Fruit fly (Drosophila melanogaster) whole organism, embryonic: Measurements from ENCODE around the gene Lipt2.

Experiments used
- ATbp ChIP-seq: fragments of 200-800 bp; sonication (Bioruptor generic); optimal IDR thresholded peaks from 2 replicates; lab custom pipeline; 2017; ENCODE audit warnings: missing biosample characterization, mild to moderate bottlenecking, missing genetic modification characterization, missing genetic modification reagents
- Blimp-1 ChIP-seq: fragments of 200-800 bp; sonication (Bioruptor generic); optimal IDR thresholded peaks from 3 replicates; lab custom pipeline; 2018; ENCODE audit warnings: missing biosample characterization, missing genetic modification characterization, mild to moderate bottlenecking, moderate library complexity, missing genetic modification reagents
- CG1024 ChIP-seq: fragments of 200-800 bp; sonication (Bioruptor generic); IDR thresholded peaks from 2 replicates; pipeline ENCODE4 v1.3.6; 2022; ENCODE audit warnings: missing biosample characterization, missing genetic modification characterization
- CG11247 ChIP-seq: fragments of 200-800 bp; sonication (Bioruptor generic); IDR thresholded peaks from 2 replicates; pipeline ENCODE4 v1.3.6; 2022; ENCODE audit warnings: missing biosample characterization, missing genetic modification characterization
- CG11560 ChIP-seq: fragments of 200-800 bp; sonication (Bioruptor generic); IDR thresholded peaks from 3 replicates; pipeline ENCODE4 v1.3.6; 2022; ENCODE audit warnings: missing biosample characterization, missing genetic modification characterization
- CG12236 ChIP-seq: fragments of 200-800 bp; sonication (Bioruptor generic); optimal IDR thresholded peaks from 2 replicates; lab custom pipeline; 2016; ENCODE audit warnings: missing biosample characterization, missing genetic modification characterization
- CG13123 ChIP-seq: fragments of 200-800 bp; sonication (Bioruptor generic); optimal IDR thresholded peaks from 2 replicates; lab custom pipeline; 2016; ENCODE audit warnings: missing biosample characterization, missing genetic modification characterization
- CG13894 ChIP-seq: fragments of 200-800 bp; sonication (Bioruptor generic); optimal IDR thresholded peaks from 3 replicates; lab custom pipeline; 2018; ENCODE audit warnings: missing biosample characterization, mild to moderate bottlenecking, missing genetic modification characterization, moderate library complexity
- CG1602 ChIP-seq: fragments of 200-800 bp; sonication (Bioruptor generic); optimal IDR thresholded peaks from 3 replicates; lab custom pipeline; 2016; ENCODE audit warnings: missing biosample characterization, missing genetic modification characterization
- CG17385 ChIP-seq: fragments of 200-800 bp; sonication (Bioruptor generic); optimal IDR thresholded peaks from 3 replicates; lab custom pipeline; 2018; ENCODE audit warnings: missing biosample characterization, mild to moderate bottlenecking, missing genetic modification characterization
- CG18262 ChIP-seq: fragments of 200-800 bp; optimal IDR thresholded peaks from 3 replicates; lab custom pipeline; 2019; ENCODE audit warnings: missing biosample characterization, mild to moderate bottlenecking, missing genetic modification characterization, moderate library complexity
- CG18599 ChIP-seq: fragments of 200-800 bp; sonication (Bioruptor generic); optimal IDR thresholded peaks from 3 replicates; lab custom pipeline; 2017; ENCODE audit warnings: missing biosample characterization, missing genetic modification characterization, mild to moderate bottlenecking, moderate library complexity, missing genetic modification reagents
- CG18764 ChIP-seq: fragments of 200-800 bp; sonication (Bioruptor generic); optimal IDR thresholded peaks from 3 replicates; lab custom pipeline; 2016; ENCODE audit warnings: missing biosample characterization, missing genetic modification characterization
- CG2875 ChIP-seq: fragments of 200-800 bp; sonication (Bioruptor generic); optimal IDR thresholded peaks from 2 replicates; lab custom pipeline; 2017; ENCODE audit warnings: missing biosample characterization, mild to moderate bottlenecking, missing genetic modification characterization, missing genetic modification reagents
- CG30020 ChIP-seq: fragments of 200-800 bp; optimal IDR thresholded peaks from 2 replicates; lab custom pipeline; 2019; ENCODE audit warnings: missing biosample characterization, mild to moderate bottlenecking, missing genetic modification characterization, moderate library complexity
- CG30431 ChIP-seq: fragments of 200-800 bp; sonication (Bioruptor generic); optimal IDR thresholded peaks from 2 replicates; lab custom pipeline; 2017; ENCODE audit warnings: missing biosample characterization, missing genetic modification characterization
- CG4282 ChIP-seq: fragments of 200-800 bp; sonication (Bioruptor generic); optimal IDR thresholded peaks from 2 replicates; lab custom pipeline; 2016; ENCODE audit warnings: missing biosample characterization, missing genetic modification characterization
- CG6272 ChIP-seq: fragments of 200-800 bp; sonication (Bioruptor generic); IDR thresholded peaks from 2 replicates; pipeline ENCODE4 v1.3.6; 2022; ENCODE audit warnings: missing biosample characterization, missing genetic modification characterization
- CG8290 ChIP-seq, 3 experiments: fragments of 200-800 bp; sonication (Bioruptor generic); optimal IDR thresholded peaks; 2 replicates each; lab custom pipeline; 2016 to 2019; ENCODE audit warnings: missing biosample characterization in 3 of 3, missing genetic modification characterization in 3 of 3, mild to moderate bottlenecking in 2 of 3, moderate library complexity in 1 of 3
- CG8359 ChIP-seq: fragments of 200-800 bp; sonication (Bioruptor generic); optimal IDR thresholded peaks from 2 replicates; lab custom pipeline; 2017; ENCODE audit warnings: missing biosample characterization, mild to moderate bottlenecking, missing genetic modification characterization, borderline replicate concordance
- CG8388 ChIP-seq: fragments of 200-800 bp; sonication (Bioruptor generic); optimal IDR thresholded peaks from 2 replicates; lab custom pipeline; 2019; ENCODE audit warnings: missing biosample characterization, mild to moderate bottlenecking, missing genetic modification characterization, moderate library complexity
- CG9817 ChIP-seq: fragments of 200-800 bp; sonication (Bioruptor generic); optimal IDR thresholded peaks from 2 replicates; lab custom pipeline; 2018; ENCODE audit warnings: missing biosample characterization, mild to moderate bottlenecking, missing genetic modification characterization, moderate library complexity
- Camta ChIP-seq: fragments of 200-800 bp; sonication (Bioruptor generic); optimal IDR thresholded peaks from 2 replicates; lab custom pipeline; 2016; ENCODE audit warnings: missing biosample characterization, missing genetic modification characterization
- Drgx ChIP-seq: fragments of 200-800 bp; sonication (Bioruptor generic); IDR thresholded peaks from 2 replicates; pipeline ENCODE4 v1.3.6; 2022; ENCODE audit warnings: missing biosample characterization, missing genetic modification characterization
- GATAe ChIP-seq: fragments of 200-800 bp; sonication (Bioruptor generic); conservative IDR thresholded peaks from 2 replicates; pipeline ENCODE4 v1.3.6; 2022; ENCODE audit warnings: missing biosample characterization, missing genetic modification characterization
- Myb ChIP-seq: fragments of 200-800 bp; sonication (Bioruptor generic); optimal IDR thresholded peaks from 2 replicates; lab custom pipeline; 2016; ENCODE audit warnings: missing biosample characterization, missing genetic modification characterization
- Nf-YC ChIP-seq: fragments of 200-800 bp; optimal IDR thresholded peaks from 3 replicates; lab custom pipeline; 2019; ENCODE audit warnings: missing biosample characterization, mild to moderate bottlenecking, missing genetic modification characterization, moderate library complexity
- Oli ChIP-seq: fragments of 200-800 bp; sonication (Bioruptor generic); optimal IDR thresholded peaks from 2 replicates; lab custom pipeline; 2018; ENCODE audit warnings: missing biosample characterization, mild to moderate bottlenecking, missing genetic modification characterization, moderate library complexity
- Tbp ChIP-seq: fragments of >200 bp; optimal IDR thresholded peaks from 2 replicates; lab custom pipeline; 2018; ENCODE audit warnings: missing biosample characterization, missing genetic modification characterization
- ac ChIP-seq: fragments of 200-800 bp; sonication (Bioruptor generic); optimal IDR thresholded peaks from 3 replicates; lab custom pipeline; 2017; ENCODE audit warnings: missing biosample characterization, mild to moderate bottlenecking, missing genetic modification characterization
- al ChIP-seq: fragments of 200-800 bp; sonication (Bioruptor generic); IDR thresholded peaks from 2 replicates; pipeline ENCODE4 v1.3.6; 2022; ENCODE audit warnings: missing biosample characterization, missing genetic modification characterization
- bowl ChIP-seq: fragments of 200-800 bp; sonication (Bioruptor generic); IDR thresholded peaks from 2 replicates; pipeline ENCODE4 v1.3.6; 2022; ENCODE audit warnings: missing biosample characterization, missing genetic modification characterization
- br ChIP-seq: fragments of >200 bp; optimal IDR thresholded peaks from 2 replicates; lab custom pipeline; 2017
- cad ChIP-seq: fragments of >200 bp; optimal IDR thresholded peaks from 2 replicates; lab custom pipeline; 2017; ENCODE audit warnings: missing biosample characterization, missing genetic modification characterization
- chm ChIP-seq: fragments of 200-800 bp; sonication (Bioruptor generic); IDR thresholded peaks from 2 replicates; pipeline ENCODE4 v1.3.6; 2022; ENCODE audit warnings: missing biosample characterization, missing genetic modification characterization
- dmrt11E ChIP-seq: fragments of 200-800 bp; sonication (Bioruptor generic); optimal IDR thresholded peaks from 3 replicates; lab custom pipeline; 2018; ENCODE audit warnings: missing biosample characterization, mild to moderate bottlenecking, missing genetic modification characterization, moderate library complexity
- dmrt99B ChIP-seq: fragments of 200-800 bp; sonication (Bioruptor generic); optimal IDR thresholded peaks from 2 replicates; lab custom pipeline; 2018; ENCODE audit warnings: missing biosample characterization, mild to moderate bottlenecking, missing genetic modification characterization, moderate library complexity
- eyg ChIP-seq: fragments of 200-800 bp; sonication (Bioruptor generic); optimal IDR thresholded peaks from 3 replicates; lab custom pipeline; 2016; ENCODE audit warnings: missing biosample characterization, missing genetic modification characterization
- fd64A ChIP-seq: fragments of 200-800 bp; sonication (Bioruptor generic); optimal IDR thresholded peaks from 3 replicates; lab custom pipeline; 2018; ENCODE audit warnings: missing biosample characterization, mild to moderate bottlenecking, missing genetic modification characterization
- ftz-f1 ChIP-seq: fragments of 200-800 bp; sonication (Bioruptor generic); optimal IDR thresholded peaks from 2 replicates; lab custom pipeline; 2016; ENCODE audit warnings: missing biosample characterization, missing genetic modification characterization
- gsb-n ChIP-seq: fragments of 200-800 bp; sonication (Bioruptor generic); optimal IDR thresholded peaks from 3 replicates; lab custom pipeline; 2018; ENCODE audit warnings: missing biosample characterization, mild to moderate bottlenecking, missing genetic modification characterization
- onecut ChIP-seq: fragments of 200-800 bp; sonication (Bioruptor generic); IDR thresholded peaks from 2 replicates; pipeline ENCODE4 v1.3.6; 2022; ENCODE audit warnings: missing biosample characterization, missing genetic modification characterization
- ranshi ChIP-seq: fragments of 200-800 bp; sonication (Bioruptor generic); IDR thresholded peaks from 2 replicates; pipeline ENCODE4 v1.3.6; 2022; ENCODE audit warnings: missing biosample characterization, missing genetic modification characterization
- sd ChIP-seq: fragments of 200-800 bp; sonication (Bioruptor generic); optimal IDR thresholded peaks from 3 replicates; lab custom pipeline; 2018; ENCODE audit warnings: missing biosample characterization, mild to moderate bottlenecking, missing genetic modification characterization, moderate library complexity
- shn ChIP-seq: fragments of 200-800 bp; sonication (Bioruptor generic); optimal IDR thresholded peaks from 3 replicates; lab custom pipeline; 2016; ENCODE audit warnings: missing biosample characterization, missing genetic modification characterization
- sna ChIP-seq: fragments of 200-800 bp; sonication (Bioruptor generic); IDR thresholded peaks from 2 replicates; pipeline ENCODE4 v1.3.6; 2022; ENCODE audit warnings: missing biosample characterization, missing genetic modification characterization; ENCODE audit not compliant: partially characterized antibody
- tio ChIP-seq: fragments of 200-800 bp; sonication (Bioruptor generic); optimal IDR thresholded peaks from 2 replicates; lab custom pipeline; 2017; ENCODE audit warnings: missing biosample characterization, missing genetic modification characterization, inconsistent platforms
- tll ChIP-seq, 2 experiments: fragments of 200-800 bp in 1 of 2; fragments of >200 bp in 1 of 2; sonication (Bioruptor generic) in 1 of 2; optimal IDR thresholded peaks; 2 replicates each; lab custom pipeline; 2017 to 2019; ENCODE audit warnings: missing biosample characterization in 2 of 2, missing genetic modification characterization in 2 of 2, mild to moderate bottlenecking in 1 of 2, moderate library complexity in 1 of 2
- unc-4 ChIP-seq: fragments of 200-800 bp; sonication (Bioruptor generic); IDR thresholded peaks from 2 replicates; pipeline ENCODE4 v1.3.6; 2022; ENCODE audit warnings: missing biosample characterization, missing genetic modification characterization; ENCODE audit not compliant: partially characterized antibody
- usp ChIP-seq: fragments of >200 bp; optimal IDR thresholded peaks from 2 replicates; lab custom pipeline; 2017; ENCODE audit warnings: missing biosample characterization, missing genetic modification characterization
- zfh2 ChIP-seq: fragments of 200-800 bp; sonication (Bioruptor generic); optimal IDR thresholded peaks from 2 replicates; lab custom pipeline; 2016; ENCODE audit warnings: missing biosample characterization, missing genetic modification characterization

Gene Lipt2

DNA sequence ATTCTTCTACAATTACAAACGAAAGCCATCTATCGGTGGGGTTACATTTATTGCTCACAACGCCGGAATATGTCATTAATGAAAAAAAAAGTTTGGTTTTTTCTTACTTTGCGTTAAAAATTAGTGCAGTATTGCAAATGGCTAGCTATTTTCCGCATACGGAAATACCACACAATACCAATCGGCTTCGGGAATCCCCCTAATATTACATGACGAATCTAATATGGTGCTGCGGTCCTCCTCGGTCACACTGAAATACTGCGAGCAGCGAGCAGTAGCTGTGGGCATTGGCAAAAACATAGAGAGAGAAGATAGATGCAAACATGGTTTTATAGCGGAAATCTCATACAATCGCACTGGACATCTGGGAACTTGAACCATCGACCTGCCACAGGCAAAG, 49.6 kb downstream of the Lipt2 start, which contains the start of gene tub (continued):
- TF ChIP-seq br: no peak
- no peak for TF ChIP-seq CG18764 (GFP tag; lab: Kevin White, UChicago)
- no peak for TF ChIP-seq CG6272 (GFP tag; lab: Robert Waterston, UW)
- TF ChIP-seq tll (GFP tag; optimal IDR thresholded peaks at IDR 0.05; lab: Kevin White, UChicago): no peak
- no peak for TF ChIP-seq CG18599 (GFP tag; lab: Kevin White, UChicago)
- TF ChIP-seq Nf-YC (tag; lab: Kevin White, UChicago): peak; percentile 43
- TF ChIP-seq CG30020 (tag; lab: Kevin White, UChicago): peak; percentile 88
- no peak for TF ChIP-seq CG8388
- TF ChIP-seq zfh2 (GFP tag; lab: Kevin White, UChicago): peak; percentile 25
- peak; percentile 7 for TF ChIP-seq CG1602 (GFP tag; lab: Kevin White, UChicago)
- no peak for TF ChIP-seq Camta (GFP tag; lab: Kevin White, UChicago)
- TF ChIP-seq CG18262 (tag; lab: Kevin White, UChicago): peak; percentile 44
- TF ChIP-seq ranshi (GFP tag; lab: Robert Waterston, UW): no peak
- no peak for TF ChIP-seq CG17385 (GFP tag; lab: Kevin White, UChicago)
- no peak for TF ChIP-seq Drgx (GFP tag; lab: Robert Waterston, UW)
- TF ChIP-seq CG4282: no peak
- TF ChIP-seq ftz-f1: peak; percentile 22
- no peak for TF ChIP-seq ac (GFP tag; lab: Kevin White, UChicago)
- TF ChIP-seq unc-4 (GFP tag; lab: Robert Waterston, UW): 0 out of 2 replicates have a peak, but pooled peaks have one; percentile 22
- TF ChIP-seq CG8359 (GFP tag; lab: Kevin White, UChicago): no peak
- TF ChIP-seq Oli (tag; lab: Kevin White, UChicago): no peak
- no peak for TF ChIP-seq CG9817 (tag; lab: Kevin White, UChicago)
- no peak for TF ChIP-seq CG11560 (tag; lab: Robert Waterston, UW)
- no peak for TF ChIP-seq eyg (GFP tag; lab: Kevin White, UChicago)
- peak; percentile 31 for TF ChIP-seq shn
- TF ChIP-seq dmrt11E (tag; lab: Kevin White, UChicago): peak; percentile 12
- TF ChIP-seq Myb (GFP tag; lab: Kevin White, UChicago): peak; percentile 36
- TF ChIP-seq CG11247 (GFP tag; lab: Robert Waterston, UW): no peak
- TF ChIP-seq CG13894 (tag; lab: Kevin White, UChicago): no peak
- TF ChIP-seq chm (GFP tag; lab: Robert Waterston, UW): no peak
- no peak for TF ChIP-seq tio (GFP tag; lab: Kevin White, UChicago)
- TF ChIP-seq Tbp (GFP tag; lab: Kevin White, UChicago): no peak
- no peak for TF ChIP-seq dmrt99B
- peak; percentile 50; the same call in 1 of the 2 replicates for TF ChIP-seq CG1024 (GFP tag; lab: Robert Waterston, UW)
- TF ChIP-seq bowl (GFP tag; lab: Robert Waterston, UW): no peak
- no peak for TF ChIP-seq fd64A (GFP tag; lab: Kevin White, UChicago)
- no peak for TF ChIP-seq usp (GFP tag; lab: Kevin White, UChicago)
- TF ChIP-seq sd (tag; lab: Kevin White, UChicago): no peak
- TF ChIP-seq GATAe (GFP tag; lab: Robert Waterston, UW): no peak
- peak; percentile 11; the same call in 1 of the 2 replicates for TF ChIP-seq onecut (GFP tag; lab: Robert Waterston, UW)
- peak; percentile 30 for TF ChIP-seq CG8290 (GFP tag; optimal IDR thresholded peaks at IDR 0.05; lab: Kevin White, UChicago)
- TF ChIP-seq CG8290 (tag; optimal IDR thresholded peaks at IDR 0.05; lab: Kevin White, UChicago): peak in 1 of 2 experiments; percentile 82
- TF ChIP-seq al (GFP tag; lab: Robert Waterston, UW): no peak
- no peak for TF ChIP-seq ATbp (GFP tag; lab: Kevin White, UChicago)
- no peak for TF ChIP-seq CG30431 (GFP tag; lab: Kevin White, UChicago)
- TF ChIP-seq Blimp-1 (GFP tag; lab: Kevin White, UChicago): no peak
- TF ChIP-seq gsb-n (tag; lab: Kevin White, UChicago): no peak
- TF ChIP-seq sna (GFP tag; lab: Robert Waterston, UW): no peak
- no peak for TF ChIP-seq CG12236 (GFP tag; lab: Kevin White, UChicago)
- TF ChIP-seq cad (GFP tag; lab: Kevin White, UChicago): no peak
- TF ChIP-seq CG13123 (GFP tag; lab: Kevin White, UChicago): no peak
- TF ChIP-seq CG2875: no peak
